Fruit fly (Drosophila melanogaster) whole organism, prepupa: ENCODE results near the gene CG42835.

Experiments used
- Blimp-1 ChIP-seq: fragments of 200-800 bp; sonication (Bioruptor generic); optimal IDR thresholded peaks from 3 replicates; lab custom pipeline; 2017; ENCODE audit warnings: missing biosample characterization, missing genetic modification characterization, mild to moderate bottlenecking, moderate library complexity, missing genetic modification reagents
- CG10669 ChIP-seq: fragments of 200-800 bp; sonication (Bioruptor generic); optimal IDR thresholded peaks from 3 replicates; lab custom pipeline; 2018; ENCODE audit warnings: missing biosample characterization, mild to moderate bottlenecking, missing genetic modification characterization, moderate library complexity
- CG11762 ChIP-seq: fragments of 200-800 bp; sonication (Bioruptor generic); optimal IDR thresholded peaks from 3 replicates; lab custom pipeline; 2016; ENCODE audit warnings: missing biosample characterization, missing genetic modification characterization; ENCODE audit not compliant: insufficient read depth
- CG11902 ChIP-seq: fragments of 200-800 bp; sonication (Bioruptor generic); optimal IDR thresholded peaks from 3 replicates; lab custom pipeline; 2016; ENCODE audit warnings: missing biosample characterization, missing genetic modification characterization
- CG31627 ChIP-seq: fragments of 200-800 bp; sonication (Bioruptor generic); optimal IDR thresholded peaks from 3 replicates; lab custom pipeline; 2016; ENCODE audit warnings: missing biosample characterization, missing genetic modification characterization
- CG32006 ChIP-seq: fragments of 200-800 bp; sonication (Bioruptor generic); optimal IDR thresholded peaks from 3 replicates; lab custom pipeline; 2017; ENCODE audit warnings: missing biosample characterization, mild to moderate bottlenecking, missing genetic modification characterization
- CG34406 ChIP-seq: fragments of 200-800 bp; sonication (Bioruptor generic); optimal IDR thresholded peaks from 3 replicates; lab custom pipeline; 2016; ENCODE audit warnings: missing biosample characterization, missing genetic modification characterization
- CG3919 ChIP-seq: fragments of 200-800 bp; sonication (Bioruptor generic); optimal IDR thresholded peaks from 3 replicates; lab custom pipeline; 2016; ENCODE audit warnings: missing biosample characterization, missing genetic modification characterization
- CG6163 ChIP-seq: fragments of 200-800 bp; sonication (Bioruptor generic); IDR thresholded peaks from 3 replicates; pipeline ENCODE4 v1.3.6; 2022; ENCODE audit warnings: missing biosample characterization, missing genetic modification characterization
- CG6808 ChIP-seq: fragments of 200-800 bp; sonication (Bioruptor generic); optimal IDR thresholded peaks from 3 replicates; lab custom pipeline; 2017; ENCODE audit warnings: missing biosample characterization, missing genetic modification characterization, mild to moderate bottlenecking, moderate library complexity, missing genetic modification reagents
- CG6854 ChIP-seq: fragments of 200-800 bp; sonication (Bioruptor generic); optimal IDR thresholded peaks from 2 replicates; lab custom pipeline; 2017; ENCODE audit warnings: missing biosample characterization, mild to moderate bottlenecking, missing genetic modification characterization
- CG7368 ChIP-seq: fragments of 200-800 bp; sonication (Bioruptor generic); optimal IDR thresholded peaks from 3 replicates; lab custom pipeline; 2016; ENCODE audit warnings: missing biosample characterization, missing genetic modification characterization
- CG8119 ChIP-seq: fragments of 200-800 bp; sonication (Bioruptor generic); IDR thresholded peaks from 3 replicates; pipeline ENCODE4 v1.3.6; 2022; ENCODE audit warnings: missing biosample characterization, missing genetic modification characterization
- CG8319 ChIP-seq: fragments of 200-800 bp; sonication (Bioruptor generic); optimal IDR thresholded peaks from 3 replicates; lab custom pipeline; 2016; ENCODE audit warnings: missing biosample characterization, missing genetic modification characterization
- CG9139 ChIP-seq: fragments of 200-800 bp; sonication (Bioruptor generic); optimal IDR thresholded peaks from 3 replicates; lab custom pipeline; 2017; ENCODE audit warnings: missing biosample characterization, mild to moderate bottlenecking, missing genetic modification characterization
- Eip75B ChIP-seq: fragments of 200-800 bp; sonication (Bioruptor generic); optimal IDR thresholded peaks from 3 replicates; lab custom pipeline; 2016; ENCODE audit warnings: missing biosample characterization, missing genetic modification characterization
- Eip78C ChIP-seq: fragments of 200-800 bp; sonication (Bioruptor generic); peaks from one replicate; lab custom pipeline; 2016; ENCODE audit warnings: missing biosample characterization, missing genetic modification characterization
- Eip93F ChIP-seq: fragments of 200-800 bp; sonication (Bioruptor generic); optimal IDR thresholded peaks from 2 replicates; lab custom pipeline; 2016; ENCODE audit warnings: missing biosample characterization, mild to moderate bottlenecking, missing genetic modification characterization
- Ets21C ChIP-seq: fragments of 200-800 bp; sonication (Bioruptor generic); optimal IDR thresholded peaks from 3 replicates; lab custom pipeline; 2016; ENCODE audit warnings: missing biosample characterization, missing genetic modification characterization
- Ets96B ChIP-seq: fragments of 200-800 bp; optimal IDR thresholded peaks from 2 replicates; lab custom pipeline; 2019; ENCODE audit warnings: missing biosample characterization, mild to moderate bottlenecking, missing genetic modification characterization, moderate library complexity
- Gug ChIP-seq: fragments of 200-800 bp; sonication (Bioruptor generic); IDR thresholded peaks from 2 replicates; pipeline ENCODE4 v1.3.6; 2022; ENCODE audit warnings: missing biosample characterization, missing genetic modification characterization
- Hr38 ChIP-seq: sonication (Bioruptor generic); optimal IDR thresholded peaks from 2 replicates; lab custom pipeline; 2016; ENCODE audit warnings: missing biosample characterization, missing genetic modification characterization
- Hr39 ChIP-seq: fragments of 200-800 bp; sonication (Bioruptor generic); optimal IDR thresholded peaks from 2 replicates; lab custom pipeline; 2016; ENCODE audit warnings: missing biosample characterization, missing genetic modification characterization
- Hr4 ChIP-seq: fragments of 200-800 bp; sonication (Bioruptor generic); optimal IDR thresholded peaks from 3 replicates; lab custom pipeline; 2016; ENCODE audit warnings: missing biosample characterization, missing genetic modification characterization
- Met ChIP-seq: fragments of 200-800 bp; sonication (Bioruptor generic); optimal IDR thresholded peaks from 3 replicates; lab custom pipeline; 2016; ENCODE audit warnings: missing biosample characterization, missing genetic modification characterization
- OdsH ChIP-seq: fragments of 200-800 bp; sonication (Bioruptor generic); optimal IDR thresholded peaks from 3 replicates; lab custom pipeline; 2016; ENCODE audit warnings: missing biosample characterization, missing genetic modification characterization
- Smox ChIP-seq: fragments of 200-800 bp; sonication (Bioruptor generic); optimal IDR thresholded peaks from 3 replicates; lab custom pipeline; 2016; ENCODE audit warnings: missing biosample characterization, missing genetic modification characterization
- Sox102F ChIP-seq: fragments of 200-800 bp; sonication (Bioruptor generic); optimal IDR thresholded peaks from 2 replicates; lab custom pipeline; 2016; ENCODE audit warnings: missing biosample characterization, mild to moderate bottlenecking, missing genetic modification characterization
- Sox14 ChIP-seq: fragments of 200-800 bp; sonication (Bioruptor generic); optimal IDR thresholded peaks from 3 replicates; lab custom pipeline; 2016; ENCODE audit warnings: missing biosample characterization, missing genetic modification characterization
- Sox15 ChIP-seq: fragments of 200-800 bp; sonication (Bioruptor generic); optimal IDR thresholded peaks from 3 replicates; lab custom pipeline; 2016; ENCODE audit warnings: missing biosample characterization, missing genetic modification characterization
- achi ChIP-seq: fragments of 200-800 bp; sonication (Bioruptor generic); optimal IDR thresholded peaks from 3 replicates; lab custom pipeline; 2016; ENCODE audit warnings: missing biosample characterization, missing genetic modification characterization
- acj6 ChIP-seq: fragments of 200-800 bp; sonication (Bioruptor generic); optimal IDR thresholded peaks from 3 replicates; lab custom pipeline; 2016; ENCODE audit warnings: missing biosample characterization, missing genetic modification characterization
- cyc ChIP-seq: fragments of 200-800 bp; sonication (Bioruptor generic); optimal IDR thresholded peaks from 3 replicates; lab custom pipeline; 2016; ENCODE audit warnings: missing biosample characterization, missing genetic modification characterization
- dac ChIP-seq: fragments of 200-800 bp; sonication (Bioruptor generic); optimal IDR thresholded peaks from 2 replicates; lab custom pipeline; 2017; ENCODE audit warnings: missing biosample characterization, mild to moderate bottlenecking, missing genetic modification characterization
- dsx ChIP-seq: fragments of 200-800 bp; optimal IDR thresholded peaks from 3 replicates; lab custom pipeline; 2019; ENCODE audit warnings: missing biosample characterization, mild to moderate bottlenecking, missing genetic modification characterization, moderate library complexity; ENCODE audit not compliant: poor library complexity, severe bottlenecking
- eg ChIP-seq: fragments of 200-800 bp; sonication (Bioruptor generic); IDR thresholded peaks from 3 replicates; pipeline ENCODE4 v1.3.6; 2022; ENCODE audit warnings: missing biosample characterization, missing genetic modification characterization
- esn ChIP-seq: fragments of 200-800 bp; sonication (Bioruptor generic); optimal IDR thresholded peaks from 2 replicates; lab custom pipeline; 2016; ENCODE audit warnings: missing biosample characterization, mild to moderate bottlenecking, missing genetic modification characterization, moderate library complexity
- fkh ChIP-seq: fragments of 200-800 bp; sonication (Bioruptor generic); optimal IDR thresholded peaks from 3 replicates; lab custom pipeline; 2017; ENCODE audit warnings: missing biosample characterization, mild to moderate bottlenecking, missing genetic modification characterization, moderate library complexity
- lz ChIP-seq: fragments of 200-800 bp; sonication (Bioruptor generic); optimal IDR thresholded peaks from 3 replicates; lab custom pipeline; 2016; ENCODE audit warnings: missing biosample characterization, missing genetic modification characterization
- net ChIP-seq: fragments of 200-800 bp; sonication (Bioruptor generic); optimal IDR thresholded peaks from 3 replicates; lab custom pipeline; 2016; ENCODE audit warnings: missing biosample characterization, missing genetic modification characterization
- pdm3 ChIP-seq: fragments of 200-800 bp; sonication (Bioruptor generic); optimal IDR thresholded peaks from 3 replicates; lab custom pipeline; 2016; ENCODE audit warnings: missing biosample characterization, missing genetic modification characterization
- salr ChIP-seq, 2 experiments: fragments of 200-800 bp; sonication (Bioruptor generic); optimal IDR thresholded peaks; 3 replicates each; lab custom pipeline; 2016 to 2018; ENCODE audit warnings: missing biosample characterization in 2 of 2, missing genetic modification characterization in 2 of 2, mild to moderate bottlenecking in 1 of 2
- spab ChIP-seq: fragments of 200-800 bp; sonication (Bioruptor generic); optimal IDR thresholded peaks from 2 replicates; lab custom pipeline; 2017; ENCODE audit warnings: missing biosample characterization, mild to moderate bottlenecking, missing genetic modification characterization, missing genetic modification reagents
- svp ChIP-seq: fragments of 200-800 bp; sonication (Bioruptor generic); peaks from one replicate; lab custom pipeline; 2016; ENCODE audit warnings: missing biosample characterization, missing genetic modification characterization
- topi ChIP-seq: fragments of 200-800 bp; sonication (Bioruptor generic); optimal IDR thresholded peaks from 3 replicates; lab custom pipeline; 2016; ENCODE audit warnings: missing biosample characterization, missing genetic modification characterization
- vri ChIP-seq: fragments of 200-800 bp; sonication (Bioruptor generic); optimal IDR thresholded peaks from 3 replicates; lab custom pipeline; 2016; ENCODE audit warnings: missing biosample characterization, mild to moderate bottlenecking, missing genetic modification characterization

The CG42835 gene

DNA sequence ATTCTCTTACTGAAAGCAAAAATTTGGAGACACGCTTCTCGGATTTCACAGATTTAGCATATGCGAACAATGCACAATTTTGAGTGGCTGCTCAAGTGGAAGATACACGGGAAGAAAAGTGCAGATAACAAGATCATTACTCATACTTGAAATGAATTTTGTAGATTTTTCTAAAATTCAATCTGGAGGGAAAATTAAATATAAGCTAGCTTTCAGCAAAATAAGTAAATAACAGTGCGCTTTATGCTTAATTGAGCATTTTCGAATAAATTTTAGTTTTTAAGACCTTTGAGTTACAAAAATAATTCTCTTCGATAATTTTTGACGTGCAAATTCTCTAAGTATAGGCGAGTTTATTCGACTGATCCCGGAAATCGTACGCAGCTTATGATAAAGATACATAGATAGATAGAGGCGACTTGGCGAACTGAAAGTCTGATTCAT lies 19.7 kb upstream of the CG42835 start (continued):
- peak; percentile 49 for TF ChIP-seq CG31627
- peak; percentile 56 for TF ChIP-seq CG7368 (GFP tag; lab: Kevin White, UChicago)
- TF ChIP-seq CG9139 (GFP tag; lab: Kevin White, UChicago), result no peak
- TF ChIP-seq CG8319, result no peak
- TF ChIP-seq CG6854 (GFP tag; lab: Kevin White, UChicago), result peak; percentile 29
- TF ChIP-seq salr (GFP tag; optimal IDR thresholded peaks at IDR 0.05; lab: Kevin White, UChicago), result no peak
- peak; percentile 50 for TF ChIP-seq Hr39 (GFP tag; lab: Kevin White, UChicago)
- TF ChIP-seq pdm3 (GFP tag; lab: Kevin White, UChicago), result peak; percentile 59
- peak; percentile 77 for TF ChIP-seq Eip75B (GFP tag; lab: Kevin White, UChicago)
- TF ChIP-seq spab (GFP tag; lab: Kevin White, UChicago), result peak; percentile 64
- peak; percentile 31 for TF ChIP-seq Blimp-1
- TF ChIP-seq Eip78C, result peak; percentile 96
- TF ChIP-seq eg (GFP tag; lab: Robert Waterston, UW), result 0 out of 3 replicates have a peak, but pooled peaks have one; percentile 40
- peak; percentile 39 for TF ChIP-seq Smox (GFP tag; lab: Kevin White, UChicago)
- TF ChIP-seq achi (GFP tag; lab: Kevin White, UChicago), result peak; percentile 52
- peak; percentile 47 for TF ChIP-seq acj6 (GFP tag; lab: Kevin White, UChicago)
- TF ChIP-seq Sox102F (GFP tag; lab: Kevin White, UChicago), result peak; percentile 14
- TF ChIP-seq dsx (GFP tag; lab: Kevin White, UChicago), result peak; percentile 69
- no peak for TF ChIP-seq fkh (GFP tag; lab: Kevin White, UChicago)
- peak; percentile 57 for TF ChIP-seq Met (GFP tag; lab: Kevin White, UChicago)
- peak; percentile 78 for TF ChIP-seq CG10669 (GFP tag; lab: Kevin White, UChicago)
- peak; percentile 39 for TF ChIP-seq Sox14
- peak; percentile 52 for TF ChIP-seq net (GFP tag; lab: Kevin White, UChicago)
- TF ChIP-seq Ets21C (GFP tag; lab: Kevin White, UChicago), result peak; percentile 49
- peak; percentile 75 for TF ChIP-seq CG6163
- TF ChIP-seq Hr38 (GFP tag; lab: Kevin White, UChicago), result no peak

DNA sequence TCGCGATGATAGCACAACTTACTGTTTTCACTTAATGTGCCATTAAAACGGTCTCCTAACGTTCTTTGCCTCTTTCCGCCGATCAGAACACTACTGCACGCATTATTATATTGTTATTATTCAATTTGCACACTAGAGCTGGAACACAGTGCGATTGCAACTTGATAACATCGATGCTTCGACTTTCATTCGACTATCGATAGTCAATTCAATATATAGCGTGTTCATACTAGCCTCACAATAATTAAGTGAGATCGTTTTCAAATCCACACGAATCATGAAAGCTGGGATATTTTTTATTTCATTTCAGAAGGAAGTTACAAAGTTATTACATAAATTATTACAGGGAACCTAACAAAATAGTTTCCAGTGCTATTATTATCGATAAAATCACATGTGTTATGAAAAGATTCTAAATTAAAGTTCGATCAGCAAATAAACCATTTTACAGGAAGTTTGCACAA lies 19.1 kb upstream of the CG42835 start:
- TF ChIP-seq svp (GFP tag; lab: Kevin White, UChicago), result no peak
- TF ChIP-seq Smox (GFP tag; lab: Kevin White, UChicago), result peak; percentile 57
- peak; percentile 23 for TF ChIP-seq acj6 (GFP tag; lab: Kevin White, UChicago)
- no peak for TF ChIP-seq CG8319
- peak; percentile 92 for TF ChIP-seq vri (GFP tag; lab: Kevin White, UChicago)
- TF ChIP-seq salr (GFP tag; optimal IDR thresholded peaks at IDR 0.05; lab: Kevin White, UChicago), result no peak
- peak; percentile 74 for TF ChIP-seq Hr4
- TF ChIP-seq pdm3 (GFP tag; lab: Kevin White, UChicago), result peak; percentile 60
- TF ChIP-seq topi (GFP tag; lab: Kevin White, UChicago), result peak; percentile 10
- peak; percentile 53 for TF ChIP-seq lz (GFP tag; lab: Kevin White, UChicago)
- TF ChIP-seq CG32006 (GFP tag; lab: Kevin White, UChicago), result peak; percentile 56
- TF ChIP-seq Sox15 (GFP tag; lab: Kevin White, UChicago), result no peak
- no peak for TF ChIP-seq net (GFP tag; lab: Kevin White, UChicago)
- no peak for TF ChIP-seq Ets96B
- peak; percentile 20 for TF ChIP-seq Ets21C (GFP tag; lab: Kevin White, UChicago)
- TF ChIP-seq Sox102F (GFP tag; lab: Kevin White, UChicago), result peak; percentile 14
- no peak for TF ChIP-seq CG9139 (GFP tag; lab: Kevin White, UChicago)
- no peak for TF ChIP-seq CG6163
- peak; percentile 51 for TF ChIP-seq Hr39 (GFP tag; lab: Kevin White, UChicago)
- TF ChIP-seq spab (GFP tag; lab: Kevin White, UChicago), result no peak
- no peak for TF ChIP-seq CG6854 (GFP tag; lab: Kevin White, UChicago)
- TF ChIP-seq fkh (GFP tag; lab: Kevin White, UChicago), result peak; percentile 67
- TF ChIP-seq CG34406 (GFP tag; lab: Kevin White, UChicago), result no peak
- no peak for TF ChIP-seq CG11902 (GFP tag; lab: Kevin White, UChicago)
- TF ChIP-seq dac (GFP tag; lab: Kevin White, UChicago), result no peak
- TF ChIP-seq Gug (GFP tag; lab: Robert Waterston, UW), result no peak
- no peak for TF ChIP-seq CG6808
- peak; percentile 70 for TF ChIP-seq eg (GFP tag; lab: Robert Waterston, UW)
- peak; percentile 22 for TF ChIP-seq Eip75B (GFP tag; lab: Kevin White, UChicago)
- no peak for TF ChIP-seq CG11762 (GFP tag; lab: Kevin White, UChicago)
- TF ChIP-seq CG8119 (GFP tag; lab: Robert Waterston, UW), result no peak
- peak; percentile 45 for TF ChIP-seq OdsH (GFP tag; lab: Kevin White, UChicago)
- peak; percentile 44 for TF ChIP-seq esn (GFP tag; lab: Kevin White, UChicago)
- TF ChIP-seq cyc, result no peak
- TF ChIP-seq Eip93F, result no peak
- TF ChIP-seq Hr38 (GFP tag; lab: Kevin White, UChicago), result no peak
- TF ChIP-seq Sox14, result peak; percentile 54
- no peak for TF ChIP-seq CG7368 (GFP tag; lab: Kevin White, UChicago)
- TF ChIP-seq CG3919 (GFP tag; lab: Kevin White, UChicago), result no peak
- no peak for TF ChIP-seq Blimp-1
